Worm (Caenorhabditis elegans): ENCODE results near the gene C54F6.15.

C54F6.15 gene

DNA sequence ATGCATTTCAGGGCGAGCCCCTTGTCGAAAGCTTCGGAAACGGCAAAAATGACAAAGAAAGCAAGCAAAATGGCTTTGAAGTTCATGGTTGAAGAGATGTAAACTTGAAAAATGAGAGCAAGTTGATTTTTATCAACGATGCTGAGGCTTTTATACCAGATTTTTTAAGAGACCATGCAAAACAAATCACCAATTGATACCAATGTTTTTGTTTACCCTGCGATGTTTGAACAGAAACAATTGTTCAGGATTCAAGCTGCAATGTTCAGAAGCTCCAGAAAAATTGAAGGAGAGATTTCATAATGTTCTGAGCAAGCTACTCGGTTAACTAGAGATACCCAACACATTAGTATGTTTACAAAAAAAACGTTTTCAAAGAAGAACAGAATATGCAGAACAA is at the start of gene C54F6.15:
C54F6.15 (minus strand) TSS at position 101 of the 400 bp plus-strand sequence.
- no peak for TF ChIP-seq unc-62 (GFP tag; optimal IDR thresholded peaks at IDR 0.05)

DNA sequence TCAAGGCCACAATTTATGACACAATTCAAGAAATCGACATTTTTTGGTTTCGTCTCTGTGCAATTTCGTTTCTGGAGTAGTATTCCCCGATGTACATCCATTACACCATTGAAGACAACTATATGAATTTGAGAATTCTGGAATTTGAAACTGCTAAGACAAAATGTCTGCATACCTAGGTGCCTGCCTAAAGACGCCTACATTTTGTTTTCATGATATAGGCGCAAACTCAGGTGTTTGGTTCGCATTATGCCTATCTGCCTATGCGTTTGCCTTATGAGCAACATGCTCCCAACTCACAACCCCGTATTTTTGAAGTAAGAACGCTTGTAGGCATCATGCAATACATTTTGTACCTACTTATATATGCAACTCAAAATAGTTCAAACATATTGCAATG is 48.8 kb upstream of the C54F6.15 start, which contains the start of gene F19F10.14:
F19F10.14 (minus strand) TSS at position 101 of the 400 bp plus-strand sequence.
- TF ChIP-seq unc-62 (GFP tag; optimal IDR thresholded peaks at IDR 0.05): no peak

DNA sequence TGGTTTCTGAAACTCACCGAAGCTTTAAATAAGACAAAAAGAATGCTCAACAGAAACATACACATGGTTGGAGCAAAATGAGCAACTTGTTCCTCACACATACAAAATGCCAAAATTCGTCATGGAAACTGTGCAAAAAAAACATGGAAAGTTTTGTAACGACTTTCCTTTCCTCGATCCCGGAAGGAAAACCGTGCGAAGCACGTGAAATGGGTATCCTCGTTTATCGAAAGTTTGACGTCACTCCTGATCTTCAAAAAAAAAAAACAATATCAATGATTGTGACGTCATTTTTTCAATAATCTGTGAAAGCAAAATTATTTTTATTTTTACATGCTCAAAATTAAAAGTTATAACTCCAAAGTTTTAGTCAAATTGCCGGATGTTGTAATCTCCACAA is 48.1 kb upstream of the C54F6.15 start, which contains the start of gene clec-212:
clec-212 (minus strand) TSS at position 101 of the 400 bp plus-strand sequence.
- no peak for TF ChIP-seq unc-62 (GFP tag; optimal IDR thresholded peaks at IDR 0.05)

ce11 chrV:7562947-7563346 is 40.8 kb upstream of the C54F6.15 start, which contains the start of gene F19F10.1:
TSS of gene F19F10.1 (plus strand) at chrV:7563247.
- TF ChIP-seq unc-62 (GFP tag; optimal IDR thresholded peaks at IDR 0.05): no peak

DNA sequence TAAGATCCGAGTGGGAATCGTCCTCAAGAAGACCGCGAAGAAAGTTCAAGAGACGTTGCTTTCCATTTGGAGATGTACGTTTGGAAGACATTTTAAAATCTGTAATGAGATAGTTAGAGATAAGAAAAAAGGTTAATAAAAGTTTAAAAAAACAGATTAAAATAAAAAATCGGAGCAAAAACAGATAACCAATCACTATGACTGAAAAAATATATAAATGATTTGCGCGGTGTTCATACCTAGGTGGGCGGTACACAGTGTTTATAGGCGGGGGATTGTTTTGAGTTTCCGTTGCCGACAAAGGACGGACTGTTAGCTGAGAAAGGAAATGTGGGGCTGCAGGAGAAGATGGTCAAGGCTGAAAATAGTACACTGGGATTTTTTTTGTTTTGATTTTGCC is 36.5 kb upstream of the C54F6.15 start, which contains the start of gene ets-7:
ets-7 (minus strand) TSS at position 101 of the 400 bp plus-strand sequence.
- no peak for TF ChIP-seq unc-62 (GFP tag; optimal IDR thresholded peaks at IDR 0.05)

- TF ChIP-seq unc-62 (GFP tag; optimal IDR thresholded peaks at IDR 0.05): no peak
Measured at ce11 chrV:7555875-7556274, 33.7 kb upstream of the C54F6.15 start.

- no peak for TF ChIP-seq unc-62 (GFP tag; optimal IDR thresholded peaks at IDR 0.05)
Measured at ce11 chrV:7553873-7554362, 31.7 kb upstream of the C54F6.15 start, which contains the start of gene ttr-10. TSS of gene ttr-10 (minus strand) at chrV:7553923.

DNA sequence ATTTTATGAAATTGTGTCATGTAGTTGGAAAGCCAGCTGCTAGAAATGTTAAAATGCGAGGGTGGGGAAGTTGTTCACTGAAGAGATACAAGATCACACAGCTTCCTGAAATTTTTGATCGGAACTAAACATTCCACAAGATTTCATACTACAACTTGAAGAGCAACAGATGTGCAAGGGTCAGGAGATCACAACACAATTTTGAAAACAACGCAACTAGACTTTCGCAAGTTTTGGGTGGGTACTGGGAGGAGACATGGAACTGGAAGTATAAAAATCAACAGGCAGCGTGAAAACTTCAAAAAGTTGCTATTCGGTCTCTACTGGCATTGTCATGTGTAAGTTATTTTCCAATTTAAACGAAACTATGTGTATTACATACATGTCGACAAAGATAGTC is 29.6 kb upstream of the C54F6.15 start, which contains the start of gene F19F10.3:
F19F10.3 (plus strand) TSS at position 301 of the 400 bp plus-strand sequence.
- TF ChIP-seq unc-62 (GFP tag; optimal IDR thresholded peaks at IDR 0.05): no peak

DNA sequence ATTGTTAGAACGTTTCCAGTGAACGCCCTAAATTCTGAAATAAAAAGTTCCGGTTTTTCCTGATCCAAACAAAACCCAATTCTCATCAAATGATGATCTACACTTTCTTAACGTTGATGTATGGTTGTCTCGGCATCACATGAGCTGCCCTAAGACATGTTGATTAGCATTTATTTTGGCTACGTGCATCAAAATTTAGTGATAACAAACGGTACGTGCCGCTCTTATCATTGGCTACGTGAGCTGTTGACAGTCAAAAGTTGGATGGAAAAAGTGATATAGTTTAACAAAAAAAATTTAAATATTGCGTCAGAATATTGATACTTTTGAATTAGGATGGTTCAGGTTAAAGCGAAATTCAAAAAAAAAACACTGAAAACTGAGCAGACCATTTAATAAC is 25.8 kb upstream of the C54F6.15 start:
- TF ChIP-seq unc-62 (GFP tag; optimal IDR thresholded peaks at IDR 0.05): no peak

DNA sequence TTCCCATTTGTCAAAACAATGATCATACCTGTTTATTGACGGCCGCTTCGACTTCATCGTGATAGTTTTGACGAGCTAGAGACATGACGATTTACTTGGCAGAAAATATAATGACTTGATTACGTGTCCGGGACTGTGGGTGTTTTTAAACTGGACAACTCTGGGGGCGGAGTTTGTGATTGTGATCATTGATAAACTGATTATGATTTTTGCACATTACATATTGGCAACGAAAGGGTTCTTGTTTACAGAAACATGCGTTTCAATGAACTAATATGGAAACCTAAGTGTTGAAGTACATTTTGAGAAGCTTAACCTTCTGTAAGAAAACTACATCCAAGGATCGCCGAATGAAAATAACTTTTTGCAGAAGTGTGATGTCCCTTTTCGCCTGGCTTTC is 25.3 kb upstream of the C54F6.15 start, which contains the start of gene ftn-1:
ftn-1 (minus strand) TSS at position 101 of the 400 bp plus-strand sequence.
- TF ChIP-seq unc-62 (GFP tag; optimal IDR thresholded peaks at IDR 0.05): no peak

ce11 chrV:7545187-7545586 is 23.0 kb upstream of the C54F6.15 start, which contains the start of the genes C54F6.19 and nhx-3:
TSS of gene C54F6.19 (plus strand) at chrV:7545487.
TSS of gene nhx-3 (minus strand) at chrV:7545523.
- TF ChIP-seq unc-62 (GFP tag; optimal IDR thresholded peaks at IDR 0.05): no peak

DNA sequence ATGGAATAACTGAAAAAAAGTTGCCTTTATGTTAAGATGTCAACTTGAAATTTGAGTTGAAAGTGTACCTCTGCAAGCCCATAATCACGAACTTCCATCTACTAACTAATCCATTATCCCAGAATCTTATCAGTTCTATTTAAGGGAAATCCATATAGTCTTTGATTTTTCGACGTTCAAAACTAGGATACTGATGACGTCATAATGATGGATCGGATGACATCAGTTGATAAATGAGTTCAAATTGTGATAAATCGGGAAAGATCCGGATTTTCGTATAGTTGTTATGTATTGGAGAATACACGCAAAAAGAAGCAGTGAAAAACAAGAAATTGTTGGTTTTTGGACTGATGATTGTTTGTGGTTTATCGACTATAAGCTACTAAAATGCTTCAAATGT is 21.5 kb upstream of the C54F6.15 start:
- no peak for TF ChIP-seq unc-62 (GFP tag; optimal IDR thresholded peaks at IDR 0.05)

- no peak for TF ChIP-seq unc-62 (GFP tag; optimal IDR thresholded peaks at IDR 0.05)
Measured at ce11 chrV:7539015-7539414, 16.8 kb upstream of the C54F6.15 start, which contains the start of gene srh-268. TSS of gene srh-268 (plus strand) at chrV:7539315.

- TF ChIP-seq unc-62 (GFP tag; optimal IDR thresholded peaks at IDR 0.05): no peak
Measured at ce11 chrV:7538018-7538417, 15.8 kb upstream of the C54F6.15 start, which contains the start of gene C54F6.12. TSS of gene C54F6.12 (minus strand) at chrV:7538118.

DNA sequence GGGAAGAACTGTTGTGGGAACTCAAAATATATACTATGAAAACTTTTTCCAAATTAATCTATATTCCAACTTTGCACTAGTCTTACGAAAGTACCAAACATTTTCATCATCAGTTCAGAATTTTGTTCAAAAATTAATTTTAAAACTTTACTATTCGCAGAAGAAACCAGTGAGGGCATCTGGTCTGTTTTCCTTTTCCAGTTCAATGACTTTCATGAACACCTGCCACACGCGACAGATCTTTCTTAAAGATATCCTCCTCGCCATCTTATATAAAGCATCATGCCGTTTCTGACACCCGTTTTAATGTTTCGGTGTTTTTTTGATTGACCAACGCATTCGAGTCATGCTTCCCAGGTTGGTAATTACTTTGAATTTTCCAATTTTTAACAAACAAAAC is 10.8 kb upstream of the C54F6.15 start, which contains the start of gene C54F6.3:
C54F6.3 (plus strand) TSS at position 301 of the 400 bp plus-strand sequence.
- TF ChIP-seq unc-62 (GFP tag; optimal IDR thresholded peaks at IDR 0.05): no peak

DNA sequence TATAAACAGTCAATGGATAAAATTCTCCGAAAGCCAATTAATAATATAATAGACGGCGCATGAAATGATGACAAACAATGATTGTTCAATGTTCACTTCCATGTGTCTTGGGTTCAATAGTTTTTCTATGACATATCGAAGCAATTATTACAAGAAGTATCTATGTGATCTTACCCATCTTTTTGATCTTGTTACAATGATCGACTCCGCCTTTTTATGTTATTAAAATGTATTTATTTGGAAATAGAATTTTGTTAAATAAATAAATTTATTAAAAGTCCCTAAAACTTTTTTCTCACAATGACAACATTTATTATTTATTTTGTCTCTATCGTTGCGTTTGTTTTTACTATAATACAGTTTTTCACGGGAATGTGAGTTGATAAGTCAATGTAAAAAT is 7.7 kb upstream of the C54F6.15 start, which contains the start of gene swt-2:
swt-2 (plus strand) TSS at position 301 of the 400 bp plus-strand sequence.
- TF ChIP-seq unc-62 (GFP tag; optimal IDR thresholded peaks at IDR 0.05): no peak

- TF ChIP-seq unc-62 (GFP tag; optimal IDR thresholded peaks at IDR 0.05): no peak
Measured at ce11 chrV:7528816-7529215, 6.6 kb upstream of the C54F6.15 start, which contains the start of gene C54F6.5. TSS of gene C54F6.5 (plus strand) at chrV:7529116.

Measured in whole organism, dauer.